Worm (Caenorhabditis elegans) whole organism, L4 larva: ENCODE data around the gene F45H10.2.

Experiments used
- ama-1 ChIP-seq: fragments of 150-350 bp; optimal IDR thresholded peaks from 2 replicates; lab custom pipeline; 2014; ENCODE audit warnings: inconsistent platforms, mixed read lengths
- dpl-1 ChIP-seq: fragments of 150-350 bp; optimal IDR thresholded peaks from 2 replicates; lab custom pipeline; 2014; ENCODE audit warnings: missing biosample characterization, missing genetic modification reagents, missing genetic modification characterization
- jun-1 ChIP-seq: fragments of 150-350 bp; optimal IDR thresholded peaks from 2 replicates; lab custom pipeline; 2014; ENCODE audit warnings: missing biosample characterization, missing genetic modification reagents, missing genetic modification characterization
- lsy-2 ChIP-seq, 2 experiments: fragments of 150-350 bp in 1 of 2; sonication (generic microtip) in 1 of 2; optimal IDR thresholded peaks; 2 replicates each; lab custom pipeline; 2014 to 2017; ENCODE audit warnings: missing biosample characterization in 2 of 2, missing genetic modification characterization in 2 of 2
- mxl-3 ChIP-seq: fragments of 200-800 bp; sonication (Bioruptor generic); optimal IDR thresholded peaks from 2 replicates; lab custom pipeline; 2018; ENCODE audit warnings: mild to moderate bottlenecking, missing genetic modification characterization, missing compliant biosample characterization
- nhr-25 ChIP-seq: sonication (generic microtip); optimal IDR thresholded peaks from 2 replicates; lab custom pipeline; 2017; ENCODE audit warnings: missing genetic modification characterization, mild to moderate bottlenecking, missing compliant biosample characterization, antibody characterized with exemption, moderate library complexity, borderline replicate concordance; ENCODE audit not compliant: insufficient read depth
- nhr-77 ChIP-seq: fragments of 150-350 bp; optimal IDR thresholded peaks from 2 replicates; lab custom pipeline; 2014; ENCODE audit warnings: missing biosample characterization, missing genetic modification characterization
- pqm-1 ChIP-seq: sonication (generic microtip); optimal IDR thresholded peaks from 2 replicates; lab custom pipeline; 2017; ENCODE audit warnings: missing biosample characterization, missing genetic modification characterization
- skn-1 ChIP-seq: fragments of 150-350 bp; optimal IDR thresholded peaks from 2 replicates; lab custom pipeline; 2014; ENCODE audit warnings: missing biosample characterization, missing genetic modification characterization
- snpc-4 ChIP-seq: fragments of 150-350 bp; optimal IDR thresholded peaks from 2 replicates; lab custom pipeline; 2014; ENCODE audit warnings: missing biosample characterization, missing genetic modification characterization
- tag-97 ChIP-seq: fragments of 200-800 bp; sonication (Bioruptor generic); IDR thresholded peaks from 2 replicates; pipeline ENCODE4 v1.3.6; 2022; ENCODE audit warnings: missing genetic modification characterization, missing compliant biosample characterization
- ztf-11 ChIP-seq: fragments of 150-350 bp; optimal IDR thresholded peaks from 2 replicates; lab custom pipeline; 2014; ENCODE audit warnings: missing biosample characterization, missing genetic modification characterization

DNA sequence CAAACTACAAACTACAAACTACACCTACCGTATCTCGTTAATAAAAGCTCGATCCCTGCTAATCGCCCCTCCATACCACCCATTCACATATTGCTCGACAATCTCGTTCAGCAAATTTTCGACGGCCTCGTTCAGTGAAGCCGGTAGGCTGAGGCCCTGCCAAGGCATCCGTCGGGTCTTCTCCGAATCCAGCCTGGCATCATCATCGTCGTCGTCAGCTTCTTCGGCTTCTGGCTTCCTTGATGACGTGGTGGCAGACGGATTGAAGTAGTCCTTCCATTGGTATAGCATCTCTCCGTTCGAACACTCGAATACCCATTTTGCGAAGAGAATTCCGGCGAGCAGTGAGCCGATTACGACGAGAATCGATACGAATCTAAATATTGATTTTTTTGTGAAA lies 37.8 kb upstream of the F45H10.2 start:
- TF ChIP-seq jun-1 (tag; lab: Kevin White, UChicago) (no peak), pqm-1 (tag; lab: Kevin White, UChicago) (no peak), nhr-77 (no peak), tag-97 (no peak), mxl-3 (no peak), dpl-1 (GFP tag; lab: Kevin White, UChicago) (no peak), skn-1 (tag; lab: Kevin White, UChicago) (no peak), ztf-11 (no peak), lsy-2 (tag; optimal IDR thresholded peaks at IDR 0.05; lab: Kevin White, UChicago) (no peak), nhr-25 (tag; lab: Kevin White, UChicago) (no peak), snpc-4 (no peak), ama-1 (lab: Kevin White, UChicago) (no peak)
